Worm (Caenorhabditis elegans): ENCODE measurements around the gene T07E3.3.
A peak's percentile ranks its signal among the peaks of the same experiment; 100 is the strongest.

The T07E3.3 gene

DNA sequence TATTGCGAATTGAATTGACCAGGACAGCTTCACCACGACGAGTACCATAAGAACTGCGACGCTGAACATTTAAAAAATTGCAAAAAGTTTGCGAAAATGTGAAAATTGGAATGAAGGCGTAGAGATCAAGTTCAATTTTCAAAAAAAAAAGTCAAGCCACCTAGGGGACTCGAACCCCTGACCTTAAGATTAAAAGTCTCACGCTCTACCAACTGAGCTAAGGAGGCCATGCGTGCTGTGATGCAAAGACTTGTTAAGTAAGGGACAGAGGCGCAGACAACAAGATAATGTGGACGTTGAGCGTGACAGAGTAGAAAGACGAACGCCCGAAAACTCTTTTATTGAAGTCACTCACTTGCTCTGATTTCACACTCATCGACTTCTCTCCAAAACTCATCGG lies 16.1 kb upstream of the T07E3.3 start (continued):
- TF ChIP-seq hmg-20 (GFP tag; IDR thresholded peaks at IDR 0.05) (peak; percentile 70; the same call in 1 of the 2 replicates), hrde-1 (tag; optimal IDR thresholded peaks at IDR 0.05; ENCODE audit: borderline replicate concordance) (peak; percentile 85), egl-44 (GFP tag; IDR thresholded peaks at IDR 0.05) (peak; percentile 70; the same call in 1 of the 2 replicates), sdz-38 (tag; optimal IDR thresholded peaks at IDR 0.05) (no peak), C06A6.2 (GFP tag; conservative IDR thresholded peaks at IDR 0.05) (peak; percentile 62), hsf-1 (GFP tag; IDR thresholded peaks at IDR 0.05) (peak; percentile 64; the same call in 1 of the 2 replicates)

DNA sequence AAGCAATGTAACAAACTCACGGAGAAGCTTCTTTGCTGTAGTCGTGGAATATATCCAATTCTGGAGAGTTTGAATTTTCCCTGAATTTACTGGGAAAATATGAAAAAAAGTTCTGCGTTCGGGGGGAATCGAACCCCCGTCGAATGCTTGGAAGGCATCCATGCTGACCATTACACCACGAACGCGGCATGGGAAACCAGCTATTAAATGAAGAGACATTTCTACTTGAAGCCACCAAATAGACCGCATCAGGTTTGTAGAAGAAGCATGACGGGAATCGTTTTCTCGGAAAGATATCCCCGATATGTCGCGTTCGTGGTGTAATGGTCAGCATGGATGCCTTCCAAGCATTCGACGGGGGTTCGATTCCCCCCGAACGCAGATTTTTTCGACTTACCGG lies 15.2 kb upstream of the T07E3.3 start:
- TF ChIP-seq lsy-27 (tag; optimal IDR thresholded peaks at IDR 0.05; ENCODE audit: borderline replicate concordance, insufficient read depth) (no peak), F33H1.4 (GFP tag; IDR thresholded peaks at IDR 0.05) (no peak), chd-7 (tag; optimal IDR thresholded peaks at IDR 0.05) (no peak), nhr-179 (tag; optimal IDR thresholded peaks at IDR 0.05) (no peak), Y95B8A.8 (GFP tag; IDR thresholded peaks at IDR 0.05) (no peak), bed-2 (GFP tag; IDR thresholded peaks at IDR 0.05) (no peak), zim-3 (tag; optimal IDR thresholded peaks at IDR 0.05) (peak; percentile 10), nfya-1 (tag; optimal IDR thresholded peaks at IDR 0.05; ENCODE audit: borderline replicate concordance, insufficient read depth) (no peak), ztf-3 (GFP tag; optimal IDR thresholded peaks at IDR 0.05) (no peak), lin-40 (tag; optimal IDR thresholded peaks at IDR 0.05) (peak; percentile 54), attf-5 (GFP tag; optimal IDR thresholded peaks at IDR 0.05) (no peak), lin-35 (GFP tag; optimal IDR thresholded peaks at IDR 0.05) (peak in 1 of 3 experiments; percentile 40), tlf-1 (GFP tag; optimal IDR thresholded peaks at IDR 0.05) (no peak), hmg-1.2 (GFP tag; IDR thresholded peaks at IDR 0.05) (peak; percentile 59), T07F8.4 (tag; optimal IDR thresholded peaks at IDR 0.05) (peak; percentile 21), hmg-20 (GFP tag; IDR thresholded peaks at IDR 0.05) (no peak), madf-6 (GFP tag; IDR thresholded peaks at IDR 0.05) (peak; percentile 32; the same call in 1 of the 2 replicates), snpc-3.4 (tag; optimal IDR thresholded peaks at IDR 0.05) (peak; percentile 8), nhr-90 (tag; optimal IDR thresholded peaks at IDR 0.05) (peak; percentile 75), sptf-2 (GFP tag; optimal IDR thresholded peaks at IDR 0.05) (no peak), ceh-100 (GFP tag; IDR thresholded peaks at IDR 0.05) (no peak), mxl-1 (tag; optimal IDR thresholded peaks at IDR 0.05) (peak; percentile 9), Y53G8AR.9 (GFP tag; conservative IDR thresholded peaks at IDR 0.05) (no peak), rec-8 (tag; optimal IDR thresholded peaks at IDR 0.05) (peak in 1 of 2 experiments; percentile 43), atf-7 (tag; optimal IDR thresholded peaks at IDR 0.05) (no peak), nfya-2 (GFP tag; IDR thresholded peaks at IDR 0.05) (no peak), dpff-1 (tag; optimal IDR thresholded peaks at IDR 0.05) (no peak), gei-17 (GFP tag; optimal IDR thresholded peaks at IDR 0.05) (no peak), Y79H2A.3 (GFP tag; conservative IDR thresholded peaks at IDR 0.05) (no peak), ztf-18 (tag; optimal IDR thresholded peaks at IDR 0.05) (peak; percentile 44), fkh-3 (tag; optimal IDR thresholded peaks at IDR 0.05) (no peak), xnd-1 (tag; optimal IDR thresholded peaks at IDR 0.05) (no peak), ceh-91 (GFP tag; IDR thresholded peaks at IDR 0.05) (no peak), snpc-4 (GFP tag; optimal IDR thresholded peaks at IDR 0.05) (peak; percentile 16), snpc-4 (tag; optimal IDR thresholded peaks at IDR 0.05) (peak in 3 of 4 experiments; percentile 15 to 45 (median 31)), K11D2.4 (GFP tag; IDR thresholded peaks at IDR 0.05) (no peak), Y53F4B.3 (GFP tag; IDR thresholded peaks at IDR 0.05) (no peak), lin-26 (GFP tag; IDR thresholded peaks at IDR 0.05) (peak; percentile 81), repo-1 (tag; optimal IDR thresholded peaks at IDR 0.05) (no peak), aptf-3 (GFP tag; IDR thresholded peaks at IDR 0.05) (no peak), lir-1 (GFP tag; conservative IDR thresholded peaks at IDR 0.05) (no peak), ekl-4 (GFP tag; IDR thresholded peaks at IDR 0.05) (no peak)

All from whole organism, young adult.